Fruit fly (Drosophila melanogaster): ENCODE results near the gene Nepl8.

- TF ChIP-seq rgr (GFP tag; optimal IDR thresholded peaks at IDR 0.05) = peak; percentile 56
- TF ChIP-seq fru (GFP tag; optimal IDR thresholded peaks at IDR 0.05) = peak; percentile 39
- no peak for TF ChIP-seq Hnf4 (GFP tag; optimal IDR thresholded peaks at IDR 0.05)
- TF ChIP-seq lola (GFP tag; optimal IDR thresholded peaks at IDR 0.05) = no peak
- no peak for TF ChIP-seq woc (GFP tag; optimal IDR thresholded peaks at IDR 0.05)
- TF ChIP-seq HLH106 (tag; optimal IDR thresholded peaks at IDR 0.05) = peak; percentile 18
- no peak for TF ChIP-seq Hr83 (GFP tag; optimal IDR thresholded peaks at IDR 0.05; ENCODE audit: poor library complexity, severe bottlenecking)
- TF ChIP-seq Vsx2 (GFP tag; optimal IDR thresholded peaks at IDR 0.05; ENCODE audit: partially characterized antibody) = no peak
- peak; percentile 13 for TF ChIP-seq ey (GFP tag; optimal IDR thresholded peaks at IDR 0.05)
- no peak for TF ChIP-seq N (GFP tag; optimal IDR thresholded peaks at IDR 0.05)
- TF ChIP-seq h (GFP tag; optimal IDR thresholded peaks at IDR 0.05) = peak; percentile 18
Measured at dm6 chr2L:16502898-16503551, 15.1 kb downstream of the Nepl8 start.
